Worm (Caenorhabditis elegans) whole organism, young adult: ENCODE results near the gene T25B2.4.

ENCODE experiments used
- C06A6.2 ChIP-seq: fragments of 200-800 bp; sonication (Bioruptor generic); conservative IDR thresholded peaks from 2 replicates; pipeline ENCODE4 v1.3.6; 2022; ENCODE audit warnings: missing genetic modification characterization, missing compliant biosample characterization
- C17E4.6 ChIP-seq: fragments of 200-800 bp; sonication (Bioruptor generic); IDR thresholded peaks from 2 replicates; pipeline ENCODE4 v1.3.6; 2022; ENCODE audit warnings: missing genetic modification reagents, missing genetic modification characterization, missing compliant biosample characterization
- F10E7.11 ChIP-seq: sonication (generic microtip); optimal IDR thresholded peaks from 2 replicates; lab custom pipeline; 2017; ENCODE audit warnings: mild to moderate bottlenecking, missing genetic modification characterization, moderate library complexity, missing compliant biosample characterization
- F23B12.7 ChIP-seq: sonication (generic microtip); optimal IDR thresholded peaks from 2 replicates; lab custom pipeline; 2017; ENCODE audit warnings: missing genetic modification characterization, mild to moderate bottlenecking, missing compliant biosample characterization, antibody characterized with exemption, moderate library complexity; ENCODE audit not compliant: insufficient read depth
- F33H1.4 ChIP-seq: fragments of 200-800 bp; sonication (Bioruptor generic); IDR thresholded peaks from 2 replicates; pipeline ENCODE4 v1.3.6; 2022; ENCODE audit warnings: missing genetic modification reagents, missing genetic modification characterization, missing compliant biosample characterization
- F57A8.1 ChIP-seq: fragments of 200-800 bp; sonication (Bioruptor generic); optimal IDR thresholded peaks from 2 replicates; lab custom pipeline; 2018; ENCODE audit warnings: mild to moderate bottlenecking, missing genetic modification characterization, moderate library complexity, missing compliant biosample characterization
- K12H6.12 ChIP-seq: fragments of 200-800 bp; sonication (Bioruptor generic); optimal IDR thresholded peaks from 2 replicates; lab custom pipeline; 2018; ENCODE audit warnings: mild to moderate bottlenecking, missing genetic modification characterization, missing compliant biosample characterization
- T07F8.4 ChIP-seq: sonication (generic microtip); optimal IDR thresholded peaks from 2 replicates; lab custom pipeline; 2016; ENCODE audit warnings: mild to moderate bottlenecking, missing genetic modification characterization, moderate library complexity, missing compliant biosample characterization
- ama-1 ChIP-seq, 3 experiments: fragments of 150-350 bp in 1 of 3; sonication (generic microtip) in 2 of 3; optimal IDR thresholded peaks; 2 replicates each; lab custom pipeline; 2014 to 2018; ENCODE audit warnings: missing biosample characterization in 2 of 3, missing genetic modification characterization in 2 of 3, missing genetic modification reagents in 2 of 3
- attf-5 ChIP-seq: fragments of 200-800 bp; sonication (Bioruptor generic); optimal IDR thresholded peaks from 2 replicates; lab custom pipeline; 2018; ENCODE audit warnings: mild to moderate bottlenecking, missing genetic modification characterization, missing compliant biosample characterization
- bed-2 ChIP-seq: fragments of 200-800 bp; sonication (Bioruptor generic); IDR thresholded peaks from 2 replicates; pipeline ENCODE4 v1.3.6; 2022; ENCODE audit warnings: missing genetic modification reagents, missing genetic modification characterization, missing compliant biosample characterization
- ceh-100 ChIP-seq: fragments of 200-800 bp; sonication (Bioruptor generic); IDR thresholded peaks from 2 replicates; pipeline ENCODE4 v1.3.6; 2022; ENCODE audit warnings: missing genetic modification reagents, missing genetic modification characterization, missing compliant biosample characterization
- ceh-27 ChIP-seq: fragments of 200-800 bp; sonication (Bioruptor generic); optimal IDR thresholded peaks from 2 replicates; lab custom pipeline; 2018; ENCODE audit warnings: mild to moderate bottlenecking, missing genetic modification characterization, moderate library complexity, missing compliant biosample characterization
- ceh-58 ChIP-seq: fragments of 200-800 bp; sonication (Bioruptor generic); IDR thresholded peaks from 2 replicates; pipeline ENCODE4 v1.3.6; 2022; ENCODE audit warnings: missing genetic modification characterization, missing compliant biosample characterization
- egl-18 ChIP-seq: fragments of 200-800 bp; sonication (Bioruptor generic); IDR thresholded peaks from 2 replicates; pipeline ENCODE4 v1.3.6; 2022; ENCODE audit warnings: missing genetic modification reagents, missing genetic modification characterization, missing compliant biosample characterization
- ets-4 ChIP-seq: fragments of 200-800 bp; sonication (Bioruptor generic); optimal IDR thresholded peaks from 2 replicates; lab custom pipeline; 2018; ENCODE audit warnings: mild to moderate bottlenecking, missing genetic modification characterization, missing compliant biosample characterization
- hmg-1.2 ChIP-seq: fragments of 200-800 bp; sonication (Bioruptor generic); IDR thresholded peaks from 2 replicates; pipeline ENCODE4 v1.3.6; 2022; ENCODE audit warnings: missing genetic modification reagents, missing genetic modification characterization, missing compliant biosample characterization
- let-526 ChIP-seq: fragments of 200-800 bp; sonication (Bioruptor generic); IDR thresholded peaks from 2 replicates; pipeline ENCODE4 v1.3.6; 2022; ENCODE audit warnings: missing genetic modification reagents, missing genetic modification characterization, missing compliant biosample characterization
- let-607 ChIP-seq, 2 experiments: fragments of 200-800 bp in 1 of 2; sonication (Bioruptor generic) in 1 of 2; sonication (generic microtip) in 1 of 2; optimal IDR thresholded peaks; 2 replicates each; lab custom pipeline; 2016 to 2018; ENCODE audit warnings: mild to moderate bottlenecking in 2 of 2, missing compliant biosample characterization in 2 of 2, missing genetic modification characterization in 2 of 2, moderate library complexity in 2 of 2, missing genotype in 1 of 2
- lin-40 ChIP-seq: sonication (generic microtip); optimal IDR thresholded peaks from 2 replicates; lab custom pipeline; 2016; ENCODE audit warnings: missing genetic modification characterization, mild to moderate bottlenecking, missing compliant biosample characterization, missing genotype, missing genetic modification reagents
- lsl-1 ChIP-seq: fragments of 200-800 bp; sonication (Bioruptor generic); optimal IDR thresholded peaks from 2 replicates; lab custom pipeline; 2018; ENCODE audit warnings: mild to moderate bottlenecking, missing genetic modification characterization, moderate library complexity, missing compliant biosample characterization
- madf-3 ChIP-seq: fragments of 200-800 bp; sonication (Bioruptor generic); IDR thresholded peaks from 2 replicates; pipeline ENCODE4 v1.3.6; 2022; ENCODE audit warnings: missing genetic modification reagents, missing genetic modification characterization, missing compliant biosample characterization
- nfya-2 ChIP-seq: fragments of 200-800 bp; sonication (Bioruptor generic); IDR thresholded peaks from 2 replicates; pipeline ENCODE4 v1.3.6; 2022; ENCODE audit warnings: missing genetic modification reagents, missing genetic modification characterization, missing compliant biosample characterization
- rec-8 ChIP-seq, 2 experiments: sonication (generic microtip); optimal IDR thresholded peaks; 2 replicates each; lab custom pipeline; 2016; ENCODE audit warnings: mild to moderate bottlenecking in 2 of 2, missing genetic modification characterization in 2 of 2, missing genetic modification reagents in 2 of 2, missing genotype in 2 of 2, missing biosample characterization in 1 of 2, missing compliant biosample characterization in 1 of 2, moderate library complexity in 1 of 2
- repo-1 ChIP-seq: sonication (generic microtip); optimal IDR thresholded peaks from 2 replicates; lab custom pipeline; 2017; ENCODE audit warnings: mild to moderate bottlenecking, missing genetic modification characterization, missing compliant biosample characterization
- sea-2 ChIP-seq: fragments of 200-800 bp; sonication (Bioruptor generic); IDR thresholded peaks from 2 replicates; pipeline ENCODE4 v1.3.6; 2022; ENCODE audit warnings: missing genetic modification characterization, missing compliant biosample characterization
- somi-1 ChIP-seq: fragments of 200-800 bp; sonication (Bioruptor generic); optimal IDR thresholded peaks from 2 replicates; lab custom pipeline; 2018; ENCODE audit warnings: mild to moderate bottlenecking, missing genetic modification characterization, missing compliant biosample characterization
- tbp1 ChIP-seq: fragments of 200-800 bp; sonication (Bioruptor generic); optimal IDR thresholded peaks from 2 replicates; lab custom pipeline; 2018; ENCODE audit warnings: mild to moderate bottlenecking, missing genetic modification characterization, missing compliant biosample characterization
- tbx-9 ChIP-seq: sonication (generic microtip); optimal IDR thresholded peaks from 2 replicates; lab custom pipeline; 2016; ENCODE audit warnings: borderline replicate concordance, missing genetic modification characterization, inconsistent platforms, missing compliant biosample characterization
- unc-130 ChIP-seq: sonication (generic microtip); optimal IDR thresholded peaks from 2 replicates; lab custom pipeline; 2016; ENCODE audit warnings: missing genetic modification reagents, missing genetic modification characterization, missing compliant biosample characterization
- unc-62 ChIP-seq: fragments of 150-350 bp; optimal IDR thresholded peaks from 2 replicates; lab custom pipeline; 2014; ENCODE audit warnings: missing biosample characterization, missing genetic modification reagents, missing genetic modification characterization
- zfh-2 ChIP-seq: fragments of 200-800 bp; sonication (Bioruptor generic); conservative IDR thresholded peaks from 2 replicates; pipeline ENCODE4 v1.3.6; 2022; ENCODE audit warnings: missing genetic modification reagents, missing genetic modification characterization, missing compliant biosample characterization
- ztf-22 ChIP-seq: fragments of 200-800 bp; sonication (Bioruptor generic); optimal IDR thresholded peaks from 2 replicates; lab custom pipeline; 2018; ENCODE audit warnings: mild to moderate bottlenecking, missing genetic modification characterization, moderate library complexity, missing compliant biosample characterization
- ztf-25 ChIP-seq: fragments of 200-800 bp; sonication (Bioruptor generic); IDR thresholded peaks from 2 replicates; pipeline ENCODE4 v1.3.6; 2022; ENCODE audit warnings: missing genetic modification reagents, missing genetic modification characterization, missing compliant biosample characterization

T25B2.4 gene

ce11 chrX:6219892-6220291 lies 41.8 kb downstream of the T25B2.4 start (continued):
- no peak for TF ChIP-seq F33H1.4
- no peak for TF ChIP-seq ztf-22 (GFP tag; lab: Kevin White, UChicago)
- TF ChIP-seq F10E7.11 (tag; lab: Kevin White, UChicago): no peak
- TF ChIP-seq egl-18 (GFP tag; lab: Robert Waterston, UW): no peak
- no peak for TF ChIP-seq ceh-100 (GFP tag; lab: Robert Waterston, UW)
- TF ChIP-seq tbp1: peak; percentile 93
- TF ChIP-seq C17E4.6: no peak
- TF ChIP-seq tbx-9: no peak
- TF ChIP-seq ets-4 (GFP tag; lab: Kevin White, UChicago): peak; percentile 16
- TF ChIP-seq F57A8.1 (GFP tag; lab: Kevin White, UChicago): no peak
- TF ChIP-seq C06A6.2: no peak
- TF ChIP-seq hmg-1.2: peak; percentile 66
- peak; percentile 65 to 71 for TF ChIP-seq rec-8 (tag; optimal IDR thresholded peaks at IDR 0.05; lab: Kevin White, UChicago)
- TF ChIP-seq unc-62: no peak
- no peak for TF ChIP-seq ama-1 (optimal IDR thresholded peaks at IDR 0.05; lab: Kevin White, UChicago)
- no peak for TF ChIP-seq ama-1 (GFP tag; optimal IDR thresholded peaks at IDR 0.05; lab: Kevin White, UChicago)
- TF ChIP-seq unc-130: peak; percentile 15
- TF ChIP-seq let-607 (tag; optimal IDR thresholded peaks at IDR 0.05; lab: Kevin White, UChicago): peak in 1 of 2 experiments; percentile 33
- peak; percentile 26 for TF ChIP-seq T07F8.4 (tag; lab: Kevin White, UChicago)
- TF ChIP-seq repo-1: peak; percentile 9
- peak; percentile 69; the same call in 1 of the 2 replicates for TF ChIP-seq ztf-25 (GFP tag; lab: Robert Waterston, UW)
- TF ChIP-seq bed-2 (GFP tag; lab: Robert Waterston, UW): no peak
- TF ChIP-seq lsl-1: no peak
- no peak for TF ChIP-seq ceh-58 (GFP tag; lab: Robert Waterston, UW)
- no peak for TF ChIP-seq F23B12.7 (tag; lab: Kevin White, UChicago)
- no peak for TF ChIP-seq nfya-2
- TF ChIP-seq ceh-27 (GFP tag; lab: Kevin White, UChicago): peak; percentile 62
- no peak for TF ChIP-seq sea-2 (GFP tag; lab: Robert Waterston, UW)
- peak; percentile 13 for TF ChIP-seq K12H6.12 (tag; lab: Kevin White, UChicago)
- 0 out of 2 replicates have a peak, but pooled peaks have one; percentile 22 for TF ChIP-seq let-526

DNA sequence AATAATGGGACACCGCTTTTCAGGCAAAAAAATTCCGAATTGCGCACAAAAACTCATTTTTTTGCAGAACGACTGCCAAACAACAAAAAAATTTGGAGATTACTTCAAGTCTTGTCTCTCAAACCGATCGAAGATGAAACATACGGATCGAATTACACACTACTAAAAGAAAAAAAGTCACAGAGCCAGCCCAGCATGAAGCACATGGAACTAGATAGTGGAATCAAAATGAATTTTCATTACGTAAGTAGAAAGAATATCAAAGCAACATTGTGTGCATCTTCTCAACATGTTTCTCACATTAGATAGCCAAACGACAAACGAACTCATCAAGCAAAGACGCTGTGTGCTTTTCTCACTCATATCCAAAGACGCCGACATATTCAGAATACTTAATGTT lies 43.1 kb downstream of the T25B2.4 start:
- no peak for TF ChIP-seq attf-5 (GFP tag; lab: Kevin White, UChicago)
- TF ChIP-seq ceh-100 (GFP tag; lab: Robert Waterston, UW): no peak

DNA sequence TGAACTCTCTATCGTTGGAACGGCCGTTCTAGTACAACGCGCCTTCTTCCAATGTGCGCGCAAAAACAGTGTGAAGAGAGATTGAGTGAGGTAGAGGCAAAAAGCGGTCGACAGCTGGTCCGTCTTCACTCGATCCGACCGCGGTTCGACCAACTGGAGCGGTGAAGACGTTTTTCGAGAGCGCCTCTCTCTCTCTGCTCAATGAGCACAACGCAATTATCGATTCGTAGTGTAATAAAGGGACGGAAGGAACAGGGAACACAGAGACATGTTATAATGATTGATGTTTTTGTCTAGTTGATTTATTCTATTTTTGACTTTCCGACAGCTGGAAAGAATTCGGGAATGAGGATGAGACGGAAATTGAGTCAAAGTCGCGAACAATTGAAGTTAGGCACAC lies 46.8 kb downstream of the T25B2.4 start:
- TF ChIP-seq lin-40 (tag; lab: Kevin White, UChicago): no peak
- TF ChIP-seq somi-1 (GFP tag; lab: Kevin White, UChicago): no peak
- 0 out of 2 replicates have a peak, but pooled peaks have one; percentile 21 for TF ChIP-seq zfh-2 (GFP tag; lab: Robert Waterston, UW)
- TF ChIP-seq madf-3 (GFP tag; lab: Robert Waterston, UW): no peak
